Fruit fly (Drosophila melanogaster) whole organism, embryonic: ENCODE measurements around the gene CG7728.

Experiments used
- Asciz ChIP-seq: fragments of 200-800 bp; sonication (Bioruptor generic); optimal IDR thresholded peaks from 2 replicates; lab custom pipeline; 2017; ENCODE audit warnings: missing biosample characterization, mild to moderate bottlenecking, missing genetic modification characterization, missing genetic modification reagents
- Blimp-1 ChIP-seq: fragments of 200-800 bp; sonication (Bioruptor generic); optimal IDR thresholded peaks from 3 replicates; lab custom pipeline; 2018; ENCODE audit warnings: missing biosample characterization, missing genetic modification characterization, mild to moderate bottlenecking, moderate library complexity, missing genetic modification reagents
- Bteb2 ChIP-seq: fragments of 200-800 bp; sonication (Bioruptor generic); optimal IDR thresholded peaks from 2 replicates; lab custom pipeline; 2016; ENCODE audit warnings: missing biosample characterization, missing genetic modification characterization
- CG10654 ChIP-seq: fragments of 200-800 bp; sonication (Bioruptor generic); optimal IDR thresholded peaks from 2 replicates; lab custom pipeline; 2016; ENCODE audit warnings: missing biosample characterization, missing genetic modification characterization
- CG11247 ChIP-seq: fragments of 200-800 bp; sonication (Bioruptor generic); IDR thresholded peaks from 2 replicates; pipeline ENCODE4 v1.3.6; 2022; ENCODE audit warnings: missing biosample characterization, missing genetic modification characterization
- CG12071 ChIP-seq: fragments of 200-800 bp; sonication (Bioruptor generic); optimal IDR thresholded peaks from 3 replicates; lab custom pipeline; 2018; ENCODE audit warnings: missing biosample characterization, mild to moderate bottlenecking, missing genetic modification characterization
- CG14710 ChIP-seq: fragments of 200-800 bp; sonication (Bioruptor generic); optimal IDR thresholded peaks from 3 replicates; lab custom pipeline; 2019; ENCODE audit warnings: missing biosample characterization, mild to moderate bottlenecking, missing genetic modification characterization, moderate library complexity
- CG15514 ChIP-seq: fragments of 200-800 bp; sonication (Bioruptor generic); optimal IDR thresholded peaks from 3 replicates; lab custom pipeline; 2017; ENCODE audit warnings: missing biosample characterization, missing genetic modification characterization, mild to moderate bottlenecking, moderate library complexity, missing genetic modification reagents
- CG15601 ChIP-seq: fragments of 200-800 bp; sonication (Bioruptor generic); optimal IDR thresholded peaks from 3 replicates; lab custom pipeline; 2019; ENCODE audit warnings: missing biosample characterization, mild to moderate bottlenecking, missing genetic modification characterization, moderate library complexity
- CG2712 ChIP-seq: fragments of 200-800 bp; optimal IDR thresholded peaks from 3 replicates; lab custom pipeline; 2019; ENCODE audit warnings: missing biosample characterization, mild to moderate bottlenecking, missing genetic modification characterization, moderate library complexity
- CG2875 ChIP-seq: fragments of 200-800 bp; sonication (Bioruptor generic); optimal IDR thresholded peaks from 2 replicates; lab custom pipeline; 2017; ENCODE audit warnings: missing biosample characterization, mild to moderate bottlenecking, missing genetic modification characterization, missing genetic modification reagents
- CG3407 ChIP-seq: fragments of 200-800 bp; sonication (Bioruptor generic); optimal IDR thresholded peaks from 2 replicates; lab custom pipeline; 2018; ENCODE audit warnings: missing biosample characterization, mild to moderate bottlenecking, missing genetic modification characterization
- CG34224 ChIP-seq: fragments of 200-800 bp; sonication (Bioruptor generic); IDR thresholded peaks from 3 replicates; pipeline ENCODE4 v1.3.6; 2022; ENCODE audit warnings: missing biosample characterization, missing genetic modification characterization; ENCODE audit not compliant: partially characterized antibody
- CG5245 ChIP-seq: fragments of 200-800 bp; sonication (Bioruptor generic); optimal IDR thresholded peaks from 3 replicates; lab custom pipeline; 2016; ENCODE audit warnings: missing biosample characterization, missing genetic modification characterization
- CG6254 ChIP-seq: fragments of 200-800 bp; sonication (Bioruptor generic); optimal IDR thresholded peaks from 3 replicates; lab custom pipeline; 2017; ENCODE audit warnings: mild to moderate bottlenecking, missing biosample characterization, missing genetic modification reagents, missing genetic modification characterization
- CG7963 ChIP-seq: fragments of 200-800 bp; sonication (Bioruptor generic); IDR thresholded peaks from 3 replicates; pipeline ENCODE4 v1.3.6; 2022; ENCODE audit warnings: missing biosample characterization, missing genetic modification characterization; ENCODE audit not compliant: partially characterized antibody
- CG9797 ChIP-seq: fragments of 200-800 bp; sonication (Bioruptor generic); optimal IDR thresholded peaks from 3 replicates; lab custom pipeline; 2018; ENCODE audit warnings: missing biosample characterization, mild to moderate bottlenecking, missing genetic modification characterization
- Fer2 ChIP-seq: fragments of 200-800 bp; sonication (Bioruptor generic); optimal IDR thresholded peaks from 2 replicates; lab custom pipeline; 2018; ENCODE audit warnings: missing biosample characterization, mild to moderate bottlenecking, missing genetic modification characterization, moderate library complexity
- GATAe ChIP-seq: fragments of 200-800 bp; sonication (Bioruptor generic); conservative IDR thresholded peaks from 2 replicates; pipeline ENCODE4 v1.3.6; 2022; ENCODE audit warnings: missing biosample characterization, missing genetic modification characterization
- HLH4C ChIP-seq: fragments of 200-800 bp; sonication (Bioruptor generic); IDR thresholded peaks from 3 replicates; pipeline ENCODE4 v1.3.6; 2022; ENCODE audit warnings: missing biosample characterization, missing genetic modification characterization; ENCODE audit not compliant: partially characterized antibody
- HLHmδ ChIP-seq: fragments of 200-800 bp; sonication (Bioruptor generic); optimal IDR thresholded peaks from 2 replicates; lab custom pipeline; 2018; ENCODE audit warnings: missing biosample characterization, mild to moderate bottlenecking, missing genetic modification characterization, moderate library complexity
- MTF-1 ChIP-seq: fragments of 200-800 bp; sonication (Bioruptor generic); optimal IDR thresholded peaks from 2 replicates; lab custom pipeline; 2018; ENCODE audit warnings: missing biosample characterization, mild to moderate bottlenecking, missing genetic modification characterization, borderline replicate concordance
- Med ChIP-seq: fragments of 200-800 bp; sonication (Bioruptor generic); peaks from one replicate; lab custom pipeline; 2016; ENCODE audit warnings: missing biosample characterization, missing genetic modification characterization, mild to moderate bottlenecking, inconsistent platforms, moderate library complexity
- Poxn ChIP-seq: fragments of 200-800 bp; sonication (Bioruptor generic); IDR thresholded peaks from 2 replicates; pipeline ENCODE4 v1.3.6; 2022; ENCODE audit warnings: missing biosample characterization, missing genetic modification characterization
- Rfx ChIP-seq: fragments of 200-800 bp; sonication (Bioruptor generic); IDR thresholded peaks from 2 replicates; pipeline ENCODE4 v1.3.6; 2022; ENCODE audit warnings: missing biosample characterization, missing genetic modification characterization
- Sin3A ChIP-seq: fragments of >200 bp; optimal IDR thresholded peaks from 2 replicates; lab custom pipeline; 2018
- Xrp1 ChIP-seq: fragments of 200-800 bp; sonication (Bioruptor generic); IDR thresholded peaks from 2 replicates; pipeline ENCODE4 v1.3.6; 2022; ENCODE audit warnings: missing biosample characterization, missing genetic modification characterization
- ab ChIP-seq: fragments of 200-800 bp; sonication (Bioruptor generic); optimal IDR thresholded peaks from 2 replicates; lab custom pipeline; 2016; ENCODE audit warnings: missing biosample characterization, missing genetic modification characterization
- amos ChIP-seq: fragments of 200-800 bp; sonication (Bioruptor generic); IDR thresholded peaks from 2 replicates; pipeline ENCODE4 v1.3.6; 2022; ENCODE audit warnings: missing biosample characterization, missing genetic modification characterization; ENCODE audit not compliant: partially characterized antibody
- bab2 ChIP-seq: fragments of 200-800 bp; sonication (Bioruptor generic); optimal IDR thresholded peaks from 2 replicates; lab custom pipeline; 2016; ENCODE audit warnings: missing biosample characterization, missing genetic modification characterization
- bbx ChIP-seq: fragments of 200-800 bp; sonication (Bioruptor generic); IDR thresholded peaks from 2 replicates; pipeline ENCODE4 v1.3.6; 2022; ENCODE audit warnings: missing biosample characterization, missing genetic modification characterization; ENCODE audit not compliant: partially characterized antibody
- cad ChIP-seq: fragments of >200 bp; optimal IDR thresholded peaks from 2 replicates; lab custom pipeline; 2017; ENCODE audit warnings: missing biosample characterization, missing genetic modification characterization
- caup ChIP-seq: fragments of 200-800 bp; sonication (Bioruptor generic); optimal IDR thresholded peaks from 3 replicates; lab custom pipeline; 2017; ENCODE audit warnings: missing biosample characterization, mild to moderate bottlenecking, missing genetic modification characterization, moderate library complexity; ENCODE audit not compliant: severe bottlenecking
- chinmo ChIP-seq: fragments of 200-800 bp; sonication (Bioruptor generic); IDR thresholded peaks from 4 replicates; pipeline ENCODE4 v1.3.6; 2022; ENCODE audit warnings: missing biosample characterization, missing genetic modification characterization; ENCODE audit not compliant: partially characterized antibody
- dmrt11E ChIP-seq: fragments of 200-800 bp; sonication (Bioruptor generic); optimal IDR thresholded peaks from 3 replicates; lab custom pipeline; 2018; ENCODE audit warnings: missing biosample characterization, mild to moderate bottlenecking, missing genetic modification characterization, moderate library complexity
- fru ChIP-seq: fragments of >200 bp; optimal IDR thresholded peaks from 2 replicates; lab custom pipeline; 2017
- gem ChIP-seq: fragments of 200-800 bp; sonication (Bioruptor generic); optimal IDR thresholded peaks from 2 replicates; lab custom pipeline; 2019; ENCODE audit warnings: missing biosample characterization, mild to moderate bottlenecking, missing genetic modification characterization, moderate library complexity
- gfzf ChIP-seq: fragments of 200-800 bp; sonication (Bioruptor generic); optimal IDR thresholded peaks from 2 replicates; lab custom pipeline; 2016; ENCODE audit warnings: missing biosample characterization, mild to moderate bottlenecking, missing genetic modification characterization, moderate library complexity
- grn ChIP-seq: fragments of 200-800 bp; sonication (Bioruptor generic); optimal IDR thresholded peaks from 3 replicates; lab custom pipeline; 2017; ENCODE audit warnings: missing biosample characterization, missing genetic modification characterization
- gsb-n ChIP-seq: fragments of 200-800 bp; sonication (Bioruptor generic); optimal IDR thresholded peaks from 3 replicates; lab custom pipeline; 2018; ENCODE audit warnings: missing biosample characterization, mild to moderate bottlenecking, missing genetic modification characterization
- ham ChIP-seq: fragments of 200-800 bp; sonication (Bioruptor generic); IDR thresholded peaks from 2 replicates; pipeline ENCODE4 v1.3.6; 2022; ENCODE audit warnings: missing biosample characterization, missing genetic modification characterization
- hbn ChIP-seq: fragments of 200-800 bp; sonication (Bioruptor generic); IDR thresholded peaks from 2 replicates; pipeline ENCODE4 v1.3.6; 2022; ENCODE audit warnings: missing biosample characterization, missing genetic modification characterization; ENCODE audit not compliant: partially characterized antibody
- jigr1 ChIP-seq: fragments of 200-800 bp; sonication (Bioruptor generic); IDR thresholded peaks from 3 replicates; pipeline ENCODE4 v1.3.6; 2022; ENCODE audit warnings: missing biosample characterization, missing genetic modification characterization
- odd ChIP-seq: fragments of 200-800 bp; sonication (Bioruptor generic); optimal IDR thresholded peaks from 2 replicates; lab custom pipeline; 2017; ENCODE audit warnings: missing biosample characterization, mild to moderate bottlenecking, missing genetic modification characterization
- psq ChIP-seq: fragments of 200-800 bp; sonication (Bioruptor generic); optimal IDR thresholded peaks from 2 replicates; lab custom pipeline; 2017; ENCODE audit warnings: missing biosample characterization, missing genetic modification characterization
- pum ChIP-seq: fragments of 200-800 bp; sonication (Bioruptor generic); optimal IDR thresholded peaks from 2 replicates; lab custom pipeline; 2016; ENCODE audit warnings: missing biosample characterization, missing genetic modification characterization
- rib ChIP-seq: fragments of 200-800 bp; sonication (Bioruptor generic); IDR thresholded peaks from 2 replicates; pipeline ENCODE4 v1.3.6; 2022; ENCODE audit warnings: missing biosample characterization, missing genetic modification characterization
- schlank ChIP-seq: fragments of 200-800 bp; sonication (Bioruptor generic); optimal IDR thresholded peaks from 2 replicates; lab custom pipeline; 2018; ENCODE audit warnings: missing biosample characterization, mild to moderate bottlenecking, missing genetic modification characterization
- sens ChIP-seq: fragments of 200-800 bp; sonication (Bioruptor generic); peaks from one replicate; lab custom pipeline; 2016; ENCODE audit warnings: missing biosample characterization, missing genetic modification characterization
- ttk ChIP-seq: fragments of 200-800 bp; sonication (Bioruptor generic); IDR thresholded peaks from 2 replicates; pipeline ENCODE4 v2.1.2; 2022; ENCODE audit warnings: missing biosample characterization, missing genetic modification characterization
- wek ChIP-seq: fragments of 200-800 bp; sonication (Bioruptor generic); optimal IDR thresholded peaks from 3 replicates; lab custom pipeline; 2018; ENCODE audit warnings: missing biosample characterization, mild to moderate bottlenecking, missing genetic modification characterization, moderate library complexity

CG7728 gene

dm6 chr3L:17052388-17052905 is 36.1 kb downstream of the CG7728 start (continued):
- TF ChIP-seq chinmo (GFP tag; lab: Robert Waterston, UW): no peak
- no peak for TF ChIP-seq ham (GFP tag; lab: Robert Waterston, UW)
- TF ChIP-seq gsb-n (tag; lab: Kevin White, UChicago): no peak
- no peak for TF ChIP-seq CG12071 (GFP tag; lab: Kevin White, UChicago)
- no peak for TF ChIP-seq CG34224 (GFP tag; lab: Robert Waterston, UW)
- no peak for TF ChIP-seq fru
- TF ChIP-seq odd (GFP tag; lab: Kevin White, UChicago): no peak
- TF ChIP-seq CG7963 (GFP tag; lab: Robert Waterston, UW): no peak
- no peak for TF ChIP-seq wek
- no peak for TF ChIP-seq dmrt11E
- TF ChIP-seq Poxn (GFP tag; lab: Robert Waterston, UW): no peak
- TF ChIP-seq schlank (tag; lab: Kevin White, UChicago): no peak
- TF ChIP-seq cad: no peak
- no peak for TF ChIP-seq Fer2 (tag; lab: Kevin White, UChicago)
- no peak for TF ChIP-seq ttk
- TF ChIP-seq bbx (GFP tag; lab: Robert Waterston, UW): no peak
- TF ChIP-seq CG2875 (GFP tag; lab: Kevin White, UChicago): no peak
- peak; percentile 18 for TF ChIP-seq bab2 (GFP tag; lab: Kevin White, UChicago)
- TF ChIP-seq gfzf (GFP tag; lab: Kevin White, UChicago): no peak
- TF ChIP-seq Rfx: no peak
- TF ChIP-seq gem: peak; percentile 12
- no peak for TF ChIP-seq pum
- peak; percentile 57 for TF ChIP-seq Med
- TF ChIP-seq HLHmδ (GFP tag; lab: Kevin White, UChicago): no peak
- TF ChIP-seq Asciz (GFP tag; lab: Kevin White, UChicago): peak; percentile 13
- no peak for TF ChIP-seq jigr1 (GFP tag; lab: Robert Waterston, UW)
- no peak for TF ChIP-seq ab (GFP tag; lab: Kevin White, UChicago)
- no peak for TF ChIP-seq CG9797 (GFP tag; lab: Kevin White, UChicago)
- TF ChIP-seq CG15514 (GFP tag; lab: Kevin White, UChicago): no peak
- no peak for TF ChIP-seq CG2712 (tag; lab: Kevin White, UChicago)
- no peak for TF ChIP-seq rib (GFP tag; lab: Robert Waterston, UW)
- no peak for TF ChIP-seq psq (GFP tag; lab: Kevin White, UChicago)
- TF ChIP-seq Bteb2: no peak
- no peak for TF ChIP-seq CG10654 (GFP tag; lab: Kevin White, UChicago)
- TF ChIP-seq hbn (GFP tag; lab: Robert Waterston, UW): no peak
- no peak for TF ChIP-seq GATAe (GFP tag; lab: Robert Waterston, UW)
- TF ChIP-seq CG6254 (GFP tag; lab: Kevin White, UChicago): no peak
- TF ChIP-seq CG11247 (GFP tag; lab: Robert Waterston, UW): no peak
- no peak for TF ChIP-seq grn (GFP tag; lab: Kevin White, UChicago)
- no peak for TF ChIP-seq CG3407 (GFP tag; lab: Kevin White, UChicago)
- peak; percentile 12 for TF ChIP-seq Blimp-1 (GFP tag; lab: Kevin White, UChicago)
- no peak for TF ChIP-seq MTF-1
- TF ChIP-seq Sin3A (lab: Kevin White, UChicago): no peak
- TF ChIP-seq CG5245 (GFP tag; lab: Kevin White, UChicago): no peak
- TF ChIP-seq Xrp1 (GFP tag; lab: Robert Waterston, UW): peak; percentile 45
- no peak for TF ChIP-seq caup
- TF ChIP-seq HLH4C (GFP tag; lab: Robert Waterston, UW): no peak
- TF ChIP-seq CG14710: peak; percentile 6
- TF ChIP-seq CG15601 (tag; lab: Kevin White, UChicago): peak; percentile 40
- peak; percentile 76 for TF ChIP-seq sens (GFP tag; lab: Kevin White, UChicago)
- no peak for TF ChIP-seq amos (GFP tag; lab: Robert Waterston, UW)
